Worm (Caenorhabditis elegans): Measurements from ENCODE around the gene plc-2.

plc-2 gene

ce11 chrV:15221330-15221729 lies 29.0 kb downstream of the plc-2 start, which contains the start of gene irld-25:
Gene irld-25 (plus strand): TSS chrV:15221630.
- TF ChIP-seq ztf-23 (GFP tag; IDR thresholded peaks at IDR 0.05) (no peak), cog-1 (tag; optimal IDR thresholded peaks at IDR 0.05) (no peak), ref-1 (GFP tag; conservative IDR thresholded peaks at IDR 0.05) (no peak), klf-2 (GFP tag; conservative IDR thresholded peaks at IDR 0.05) (no peak), flt-1 (GFP tag; IDR thresholded peaks at IDR 0.05) (no peak), med-1 (GFP tag; optimal IDR thresholded peaks at IDR 0.05; ENCODE audit: insufficient read depth) (no peak), tab-1 (GFP tag; IDR thresholded peaks at IDR 0.05) (no peak), ztf-29 (GFP tag; IDR thresholded peaks at IDR 0.05) (no peak), T22C8.4 (GFP tag; IDR thresholded peaks at IDR 0.05) (no peak)

ce11 chrV:15223668-15224067 lies 31.3 kb downstream of the plc-2 start, which contains the start of gene srw-24:
Gene srw-24 (plus strand): TSS chrV:15223968.
- no peak for TF ChIP-seq cog-1 (tag; optimal IDR thresholded peaks at IDR 0.05)
- TF ChIP-seq ref-1 (GFP tag; conservative IDR thresholded peaks at IDR 0.05), result no peak
- no peak for TF ChIP-seq ztf-29 (GFP tag; IDR thresholded peaks at IDR 0.05)
- TF ChIP-seq klf-2 (GFP tag; conservative IDR thresholded peaks at IDR 0.05), result no peak
- TF ChIP-seq ztf-23 (GFP tag; IDR thresholded peaks at IDR 0.05), result no peak
- TF ChIP-seq T22C8.4 (GFP tag; IDR thresholded peaks at IDR 0.05), result no peak
- TF ChIP-seq tab-1 (GFP tag; IDR thresholded peaks at IDR 0.05), result no peak
- TF ChIP-seq flt-1 (GFP tag; IDR thresholded peaks at IDR 0.05), result no peak
- no peak for TF ChIP-seq med-1 (GFP tag; optimal IDR thresholded peaks at IDR 0.05; ENCODE audit: insufficient read depth)

- TF ChIP-seq tab-1 (GFP tag; IDR thresholded peaks at IDR 0.05), result no peak
- TF ChIP-seq klf-2 (GFP tag; conservative IDR thresholded peaks at IDR 0.05), result no peak
- no peak for TF ChIP-seq ref-1 (GFP tag; conservative IDR thresholded peaks at IDR 0.05)
- no peak for TF ChIP-seq ztf-23 (GFP tag; IDR thresholded peaks at IDR 0.05)
- no peak for TF ChIP-seq cog-1 (tag; optimal IDR thresholded peaks at IDR 0.05)
- no peak for TF ChIP-seq flt-1 (GFP tag; IDR thresholded peaks at IDR 0.05)
- TF ChIP-seq ztf-29 (GFP tag; IDR thresholded peaks at IDR 0.05), result no peak
- no peak for TF ChIP-seq med-1 (GFP tag; optimal IDR thresholded peaks at IDR 0.05; ENCODE audit: insufficient read depth)
- no peak for TF ChIP-seq T22C8.4 (GFP tag; IDR thresholded peaks at IDR 0.05)
Observed at ce11 chrV:15225650-15226049, 33.3 kb downstream of the plc-2 start, which contains the start of gene srw-14. Gene srw-14 (plus strand): TSS chrV:15225950.

- no peak for TF ChIP-seq tab-1 (GFP tag; IDR thresholded peaks at IDR 0.05)
- no peak for TF ChIP-seq flt-1 (GFP tag; IDR thresholded peaks at IDR 0.05)
- no peak for TF ChIP-seq med-1 (GFP tag; optimal IDR thresholded peaks at IDR 0.05; ENCODE audit: insufficient read depth)
- TF ChIP-seq T22C8.4 (GFP tag; IDR thresholded peaks at IDR 0.05), result no peak
- TF ChIP-seq cog-1 (tag; optimal IDR thresholded peaks at IDR 0.05), result no peak
- no peak for TF ChIP-seq ztf-23 (GFP tag; IDR thresholded peaks at IDR 0.05)
- TF ChIP-seq klf-2 (GFP tag; conservative IDR thresholded peaks at IDR 0.05), result no peak
- no peak for TF ChIP-seq ztf-29 (GFP tag; IDR thresholded peaks at IDR 0.05)
- TF ChIP-seq ref-1 (GFP tag; conservative IDR thresholded peaks at IDR 0.05), result no peak
Observed at ce11 chrV:15226206-15226605, 33.8 kb downstream of the plc-2 start.

- no peak for TF ChIP-seq med-1 (GFP tag; optimal IDR thresholded peaks at IDR 0.05; ENCODE audit: insufficient read depth)
Observed at ce11 chrV:15230243-15230642, 37.9 kb downstream of the plc-2 start, which contains the start of gene srw-15. Gene srw-15 (plus strand): TSS chrV:15230543.

ce11 chrV:15232200-15232599 lies 39.8 kb downstream of the plc-2 start, which contains the start of gene srw-13:
Gene srw-13 (plus strand): TSS chrV:15232500.
- no peak for TF ChIP-seq T22C8.4 (GFP tag; IDR thresholded peaks at IDR 0.05)
- no peak for TF ChIP-seq cog-1 (tag; optimal IDR thresholded peaks at IDR 0.05)
- TF ChIP-seq ztf-23 (GFP tag; IDR thresholded peaks at IDR 0.05), result no peak
- TF ChIP-seq tab-1 (GFP tag; IDR thresholded peaks at IDR 0.05), result no peak
- no peak for TF ChIP-seq med-1 (GFP tag; optimal IDR thresholded peaks at IDR 0.05; ENCODE audit: insufficient read depth)
- no peak for TF ChIP-seq flt-1 (GFP tag; IDR thresholded peaks at IDR 0.05)
- no peak for TF ChIP-seq ztf-29 (GFP tag; IDR thresholded peaks at IDR 0.05)
- no peak for TF ChIP-seq klf-2 (GFP tag; conservative IDR thresholded peaks at IDR 0.05)
- no peak for TF ChIP-seq ref-1 (GFP tag; conservative IDR thresholded peaks at IDR 0.05)

ce11 chrV:15235661-15236060 lies 43.3 kb downstream of the plc-2 start, which contains the start of gene nhr-164:
Gene nhr-164 (minus strand): TSS chrV:15235761.
- TF ChIP-seq med-1 (GFP tag; optimal IDR thresholded peaks at IDR 0.05; ENCODE audit: insufficient read depth), result no peak
- no peak for TF ChIP-seq ztf-29 (GFP tag; IDR thresholded peaks at IDR 0.05)
- no peak for TF ChIP-seq T22C8.4 (GFP tag; IDR thresholded peaks at IDR 0.05)
- TF ChIP-seq ref-1 (GFP tag; conservative IDR thresholded peaks at IDR 0.05), result no peak
- TF ChIP-seq cog-1 (tag; optimal IDR thresholded peaks at IDR 0.05), result no peak
- TF ChIP-seq flt-1 (GFP tag; IDR thresholded peaks at IDR 0.05), result no peak
- TF ChIP-seq tab-1 (GFP tag; IDR thresholded peaks at IDR 0.05), result no peak
- no peak for TF ChIP-seq ztf-23 (GFP tag; IDR thresholded peaks at IDR 0.05)
- TF ChIP-seq klf-2 (GFP tag; conservative IDR thresholded peaks at IDR 0.05), result no peak

ce11 chrV:15238552-15238951 lies 46.2 kb downstream of the plc-2 start, which contains the start of gene srw-12:
Gene srw-12 (minus strand): TSS chrV:15238652.
- TF ChIP-seq cog-1 (tag; optimal IDR thresholded peaks at IDR 0.05) (no peak), med-1 (GFP tag; optimal IDR thresholded peaks at IDR 0.05; ENCODE audit: insufficient read depth) (no peak), flt-1 (GFP tag; IDR thresholded peaks at IDR 0.05) (no peak), ztf-23 (GFP tag; IDR thresholded peaks at IDR 0.05) (no peak), ztf-29 (GFP tag; IDR thresholded peaks at IDR 0.05) (no peak), ref-1 (GFP tag; conservative IDR thresholded peaks at IDR 0.05) (no peak), klf-2 (GFP tag; conservative IDR thresholded peaks at IDR 0.05) (no peak), tab-1 (GFP tag; IDR thresholded peaks at IDR 0.05) (no peak), T22C8.4 (GFP tag; IDR thresholded peaks at IDR 0.05) (no peak)

- no peak for TF ChIP-seq ref-1 (GFP tag; conservative IDR thresholded peaks at IDR 0.05)
Observed at ce11 chrV:15240215-15240614, 47.8 kb downstream of the plc-2 start, which contains the start of gene srw-11. Gene srw-11 (minus strand): TSS chrV:15240315.

ce11 chrV:15241259-15241658 lies 48.9 kb downstream of the plc-2 start, which contains the start of gene chil-12:
Gene chil-12 (plus strand): TSS chrV:15241559.
- TF ChIP-seq klf-2 (GFP tag; conservative IDR thresholded peaks at IDR 0.05), result no peak
- no peak for TF ChIP-seq med-1 (GFP tag; optimal IDR thresholded peaks at IDR 0.05; ENCODE audit: insufficient read depth)
- no peak for TF ChIP-seq T22C8.4 (GFP tag; IDR thresholded peaks at IDR 0.05)
